Fruit fly (Drosophila melanogaster): ENCODE measurements around the gene CG15387.
A peak's percentile ranks its signal among the peaks of the same experiment; 100 is the strongest.

The CG15387 gene

dm6 chr2L:2201107-2201561 is 25.0 kb downstream of the CG15387 start (continued):
- peak; percentile 96 for TF ChIP-seq CG15601 (tag; optimal IDR thresholded peaks at IDR 0.05)

dm6 chr2L:2200136-2201036 is 25.7 kb downstream of the CG15387 start:
- TF ChIP-seq Elba2 (GFP tag; optimal IDR thresholded peaks at IDR 0.05) (no peak), shn (GFP tag; optimal IDR thresholded peaks at IDR 0.05) (no peak), corto (GFP tag; optimal IDR thresholded peaks at IDR 0.05) (no peak), CG8944 (GFP tag; optimal IDR thresholded peaks at IDR 0.05) (no peak), usp (GFP tag; optimal IDR thresholded peaks at IDR 0.05) (peak; percentile 31), nerfin-1 (tag; optimal IDR thresholded peaks at IDR 0.05) (peak; percentile 4), bsh (GFP tag; optimal IDR thresholded peaks at IDR 0.05) (peak in 1 of 2 experiments; percentile 7), Hmr (GFP tag; optimal IDR thresholded peaks at IDR 0.05) (peak; percentile 7), abd-A (tag; optimal IDR thresholded peaks at IDR 0.05) (peak; percentile 46), CG34224 (GFP tag; IDR thresholded peaks at IDR 0.05; ENCODE audit: partially characterized antibody) (no peak), Pdp1 (GFP tag; optimal IDR thresholded peaks at IDR 0.05) (peak in 1 of 2 experiments; percentile 100), CG13894 (tag; optimal IDR thresholded peaks at IDR 0.05) (peak; percentile 82), CG14441 (GFP tag; IDR thresholded peaks at IDR 0.05) (no peak), sr (GFP tag; IDR thresholded peaks at IDR 0.05) (no peak), CG12071 (GFP tag; optimal IDR thresholded peaks at IDR 0.05) (peak; percentile 11), CG17829 (tag; optimal IDR thresholded peaks at IDR 0.05) (peak; percentile 59), HLHmδ (GFP tag; optimal IDR thresholded peaks at IDR 0.05) (peak; percentile 63), sug (tag; optimal IDR thresholded peaks at IDR 0.05) (peak; percentile 61), CG18764 (GFP tag; optimal IDR thresholded peaks at IDR 0.05) (no peak), CG6254 (GFP tag; optimal IDR thresholded peaks at IDR 0.05) (peak; percentile 4), BEAF-32 (GFP tag; optimal IDR thresholded peaks at IDR 0.05) (no peak), CG12155 (GFP tag; optimal IDR thresholded peaks at IDR 0.05) (peak; percentile 10), bowl (GFP tag; IDR thresholded peaks at IDR 0.05) (no peak), CG33557 (GFP tag; optimal IDR thresholded peaks at IDR 0.05) (no peak), ab (GFP tag; optimal IDR thresholded peaks at IDR 0.05) (peak; percentile 40), Hr78 (GFP tag; optimal IDR thresholded peaks at IDR 0.05) (peak in 1 of 2 experiments; percentile 53), Eip74EF (GFP tag; optimal IDR thresholded peaks at IDR 0.05) (peak in 1 of 2 experiments; percentile 10), kni (GFP tag; optimal IDR thresholded peaks at IDR 0.05) (peak; percentile 88), scrt (GFP tag; optimal IDR thresholded peaks at IDR 0.05) (no peak), Nf-YC (tag; optimal IDR thresholded peaks at IDR 0.05) (peak; percentile 64), CG12769 (tag; optimal IDR thresholded peaks at IDR 0.05) (peak; percentile 81), pnt (GFP tag; optimal IDR thresholded peaks at IDR 0.05) (no peak), Trl (optimal IDR thresholded peaks at IDR 0.05) (peak; percentile 51 to 66), Trl (GFP tag; optimal IDR thresholded peaks at IDR 0.05) (no peak), stwl (tag; optimal IDR thresholded peaks at IDR 0.05) (no peak), psq (GFP tag; optimal IDR thresholded peaks at IDR 0.05) (peak; percentile 14), sd (tag; optimal IDR thresholded peaks at IDR 0.05) (peak; percentile 91), CG10543 (GFP tag; optimal IDR thresholded peaks at IDR 0.05) (peak; percentile 58), exex (tag; optimal IDR thresholded peaks at IDR 0.05) (no peak), Nf-YA (GFP tag; IDR thresholded peaks at IDR 0.05) (no peak), inv (GFP tag; IDR thresholded peaks at IDR 0.05; ENCODE audit: partially characterized antibody) (no peak), NK7.1 (GFP tag; optimal IDR thresholded peaks at IDR 0.05) (no peak), Dll (GFP tag; IDR thresholded peaks at IDR 0.05; ENCODE audit: partially characterized antibody) (no peak), Dbx (GFP tag; IDR thresholded peaks at IDR 0.05) (no peak)

All from whole organism, embryonic.